Worm (Caenorhabditis elegans): Measurements from ENCODE around the gene lhpp-1.

lhpp-1 gene

ce11 chrV:12059719-12060118 is 51.9 kb downstream of the lhpp-1 start, which contains the start of gene R07B7.2:
R07B7.2 (minus strand) TSS chrV:12059753.
- no peak for TF ChIP-seq ztf-29 (GFP tag; IDR thresholded peaks at IDR 0.05)
- TF ChIP-seq T22C8.4 (GFP tag; IDR thresholded peaks at IDR 0.05): no peak
- no peak for TF ChIP-seq ref-1 (GFP tag; conservative IDR thresholded peaks at IDR 0.05)
- TF ChIP-seq flt-1 (GFP tag; IDR thresholded peaks at IDR 0.05): no peak
- TF ChIP-seq ztf-23 (GFP tag; IDR thresholded peaks at IDR 0.05): no peak
- no peak for TF ChIP-seq cog-1 (tag; optimal IDR thresholded peaks at IDR 0.05)
- TF ChIP-seq tab-1 (GFP tag; IDR thresholded peaks at IDR 0.05): no peak
- TF ChIP-seq klf-2 (GFP tag; conservative IDR thresholded peaks at IDR 0.05): no peak
- TF ChIP-seq med-1 (GFP tag; optimal IDR thresholded peaks at IDR 0.05; ENCODE audit: insufficient read depth): no peak

Measured in whole organism, midembryonic.